Worm (Caenorhabditis elegans) whole organism, L3 larva: ENCODE results near the gene tag-234.

Source experiments
- aly-2 ChIP-seq: fragments of 150-350 bp; optimal IDR thresholded peaks from 2 replicates; lab custom pipeline; 2014; ENCODE audit warnings: missing biosample characterization, missing genetic modification characterization
- ama-1 ChIP-seq: fragments of 150-350 bp; optimal IDR thresholded peaks from 2 replicates; lab custom pipeline; 2018
- egl-27 ChIP-seq: sonication (generic microtip); optimal IDR thresholded peaks from 4 replicates; lab custom pipeline; 2017; ENCODE audit warnings: missing biosample characterization, missing genetic modification reagents, missing genetic modification characterization
- egl-5 ChIP-seq: fragments of 150-350 bp; optimal IDR thresholded peaks from 2 replicates; lab custom pipeline; 2017; ENCODE audit warnings: missing biosample characterization, missing genetic modification reagents, missing genetic modification characterization, inconsistent platforms
- elt-2 ChIP-seq: sonication (generic microtip); optimal IDR thresholded peaks from 2 replicates; lab custom pipeline; 2016; ENCODE audit warnings: missing genetic modification reagents, mild to moderate bottlenecking, missing genetic modification characterization, missing compliant biosample characterization
- hmg-11 ChIP-seq: sonication (generic microtip); optimal IDR thresholded peaks from 2 replicates; lab custom pipeline; 2016; ENCODE audit warnings: missing genetic modification characterization, missing compliant biosample characterization
- jun-1 ChIP-seq: fragments of 150-350 bp; optimal IDR thresholded peaks from 2 replicates; lab custom pipeline; 2014; ENCODE audit warnings: missing biosample characterization, missing genetic modification reagents, missing genetic modification characterization
- mdl-1 ChIP-seq: fragments of 150-350 bp; optimal IDR thresholded peaks from 2 replicates; lab custom pipeline; 2014; ENCODE audit warnings: missing biosample characterization, missing genetic modification characterization
- skn-1 ChIP-seq: fragments of 150-350 bp; optimal IDR thresholded peaks from 2 replicates; lab custom pipeline; 2014; ENCODE audit warnings: missing biosample characterization, missing genetic modification characterization
- unc-62 ChIP-seq: fragments of 150-350 bp; sonication (generic microtip); optimal IDR thresholded peaks from 4 replicates; lab custom pipeline; 2014; ENCODE audit warnings: missing biosample characterization, missing genetic modification reagents, missing genetic modification characterization
- zag-1 ChIP-seq: fragments of 150-350 bp; optimal IDR thresholded peaks from 2 replicates; lab custom pipeline; 2014; ENCODE audit warnings: missing biosample characterization, missing genetic modification characterization

DNA sequence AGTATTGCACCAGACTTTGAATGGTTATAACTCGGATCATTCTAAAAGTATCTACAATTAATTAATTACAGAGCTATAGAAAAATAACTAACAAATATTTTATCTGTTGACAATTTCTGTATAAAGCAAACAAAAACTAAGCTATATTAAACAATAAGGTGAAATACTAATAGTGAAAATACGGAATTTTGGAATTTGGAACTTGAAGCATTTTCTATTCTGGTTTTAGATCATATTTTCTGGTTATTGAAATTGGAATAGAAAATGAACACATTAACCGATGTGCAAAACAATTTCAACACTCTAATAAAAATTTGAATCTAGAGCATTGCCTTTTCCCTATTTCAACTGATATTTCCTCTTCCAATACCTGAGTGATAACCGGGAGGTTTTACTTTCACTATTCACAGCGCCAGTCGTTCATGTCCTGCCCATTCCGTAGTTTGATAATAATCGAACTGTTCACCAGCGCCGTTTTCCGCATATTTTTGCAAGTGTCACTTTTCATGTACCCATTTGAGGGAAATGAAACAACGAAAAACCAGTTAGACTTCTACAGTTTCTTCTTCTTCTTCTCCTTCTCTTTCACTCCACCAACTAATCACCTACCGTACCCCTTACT lies 36.0 kb downstream of the tag-234 start:
- no peak for TF ChIP-seq jun-1 (tag; lab: Kevin White, UChicago)
- TF ChIP-seq aly-2: no peak
- no peak for TF ChIP-seq egl-5 (tag; lab: Kevin White, UChicago)
- no peak for TF ChIP-seq unc-62 (GFP tag; lab: Kevin White, UChicago)
- no peak for TF ChIP-seq egl-27 (tag; lab: Kevin White, UChicago)
- TF ChIP-seq skn-1: no peak
- peak; percentile 65 for TF ChIP-seq elt-2
- no peak for TF ChIP-seq mdl-1
- no peak for TF ChIP-seq zag-1 (tag; lab: Kevin White, UChicago)
- TF ChIP-seq hmg-11 (tag; lab: Kevin White, UChicago): no peak
- TF ChIP-seq ama-1 (lab: Kevin White, UChicago): no peak
